Worm (Caenorhabditis elegans) whole organism, late embryonic: ENCODE data around the gene wdfy-3.

Experiments used
- T23F11.4 ChIP-seq: fragments of 200-800 bp; sonication (Bioruptor generic); optimal IDR thresholded peaks from 2 replicates; lab custom pipeline; 2018; ENCODE audit warnings: mild to moderate bottlenecking, missing genetic modification characterization, missing compliant biosample characterization
- ceh-19 ChIP-seq: fragments of 200-800 bp; sonication (Bioruptor generic); optimal IDR thresholded peaks from 2 replicates; lab custom pipeline; 2018; ENCODE audit warnings: mild to moderate bottlenecking, missing genetic modification characterization, missing compliant biosample characterization
- ceh-2 ChIP-seq: sonication (generic microtip); optimal IDR thresholded peaks from 2 replicates; lab custom pipeline; 2016; ENCODE audit warnings: missing genotype, missing genetic modification characterization, missing compliant biosample characterization
- ceh-22 ChIP-seq: sonication (generic microtip); optimal IDR thresholded peaks from 2 replicates; lab custom pipeline; 2017; ENCODE audit warnings: missing biosample characterization, missing genetic modification characterization
- ceh-24 ChIP-seq: sonication (generic microtip); optimal IDR thresholded peaks from 2 replicates; lab custom pipeline; 2016; ENCODE audit warnings: mild to moderate bottlenecking, missing genetic modification characterization, missing compliant biosample characterization
- ceh-30 ChIP-seq: fragments of 150-350 bp; optimal IDR thresholded peaks from 2 replicates; lab custom pipeline; 2014; ENCODE audit warnings: missing biosample characterization, missing genetic modification characterization
- ceh-31 ChIP-seq: sonication (generic microtip); optimal IDR thresholded peaks from 2 replicates; lab custom pipeline; 2016; ENCODE audit warnings: missing genetic modification characterization, missing compliant biosample characterization
- ceh-48 ChIP-seq: sonication (generic microtip); optimal IDR thresholded peaks from 2 replicates; lab custom pipeline; 2016; ENCODE audit warnings: missing genetic modification characterization, inconsistent platforms, missing compliant biosample characterization
- ceh-6 ChIP-seq: fragments of 200-800 bp; sonication (Bioruptor generic); optimal IDR thresholded peaks from 2 replicates; lab custom pipeline; 2018; ENCODE audit warnings: mild to moderate bottlenecking, missing genetic modification characterization, missing compliant biosample characterization
- ceh-9 ChIP-seq: sonication (generic microtip); optimal IDR thresholded peaks from 2 replicates; lab custom pipeline; 2016; ENCODE audit warnings: mild to moderate bottlenecking, missing genetic modification characterization, inconsistent platforms, missing compliant biosample characterization
- elt-2 ChIP-seq: sonication (generic microtip); optimal IDR thresholded peaks from 2 replicates; lab custom pipeline; 2016; ENCODE audit warnings: missing genetic modification reagents, missing genetic modification characterization, missing compliant biosample characterization
- ets-4 ChIP-seq: sonication (generic microtip); optimal IDR thresholded peaks from 2 replicates; lab custom pipeline; 2016; ENCODE audit warnings: missing genetic modification characterization, missing compliant biosample characterization
- eyg-1 ChIP-seq: sonication (generic microtip); optimal IDR thresholded peaks from 2 replicates; lab custom pipeline; 2016; ENCODE audit warnings: missing genotype, missing genetic modification characterization, missing compliant biosample characterization
- fkh-10 ChIP-seq: fragments of 150-350 bp; optimal IDR thresholded peaks from 2 replicates; lab custom pipeline; 2014; ENCODE audit warnings: missing biosample characterization, missing genetic modification reagents, missing genetic modification characterization
- fkh-6 ChIP-seq: sonication (generic microtip); optimal IDR thresholded peaks from 2 replicates; lab custom pipeline; 2016; ENCODE audit warnings: missing genetic modification characterization, missing compliant biosample characterization
- hlh-13 ChIP-seq: fragments of 200-800 bp; sonication (Bioruptor generic); optimal IDR thresholded peaks from 2 replicates; lab custom pipeline; 2018; ENCODE audit warnings: mild to moderate bottlenecking, missing genetic modification characterization, missing compliant biosample characterization
- hlh-30 ChIP-seq: sonication (generic microtip); optimal IDR thresholded peaks from 2 replicates; lab custom pipeline; 2017; ENCODE audit warnings: antibody characterized with exemption, missing genetic modification characterization, missing compliant biosample characterization; ENCODE audit not compliant: insufficient read depth
- hlh-6 ChIP-seq: sonication (generic microtip); optimal IDR thresholded peaks from 2 replicates; lab custom pipeline; 2016; ENCODE audit warnings: missing genotype, missing genetic modification characterization, missing compliant biosample characterization
- lim-6 ChIP-seq: sonication (generic microtip); optimal IDR thresholded peaks from 2 replicates; lab custom pipeline; 2016; ENCODE audit warnings: missing genetic modification characterization, missing compliant biosample characterization
- lin-11 ChIP-seq: fragments of 200-800 bp; sonication (Bioruptor generic); optimal IDR thresholded peaks from 2 replicates; lab custom pipeline; 2018; ENCODE audit warnings: mild to moderate bottlenecking, missing genetic modification characterization, missing compliant biosample characterization
- madf-2 ChIP-seq: sonication (generic microtip); optimal IDR thresholded peaks from 2 replicates; lab custom pipeline; 2017; ENCODE audit warnings: missing genetic modification characterization, missing compliant biosample characterization
- nfya-1 ChIP-seq: sonication (generic microtip); optimal IDR thresholded peaks from 2 replicates; lab custom pipeline; 2017; ENCODE audit warnings: missing genetic modification characterization, mild to moderate bottlenecking, missing compliant biosample characterization, antibody characterized with exemption, moderate library complexity
- nhr-11 ChIP-seq: fragments of 150-350 bp; optimal IDR thresholded peaks from 2 replicates; lab custom pipeline; 2014; ENCODE audit warnings: missing biosample characterization, missing genetic modification characterization
- npax-4 ChIP-seq: sonication (generic microtip); optimal IDR thresholded peaks from 2 replicates; lab custom pipeline; 2016; ENCODE audit warnings: missing genetic modification characterization, missing compliant biosample characterization
- pag-3 ChIP-seq: sonication (generic microtip); optimal IDR thresholded peaks from 2 replicates; lab custom pipeline; 2016; ENCODE audit warnings: missing compliant biosample characterization, missing genetic modification characterization, borderline replicate concordance
- pat-9 ChIP-seq: fragments of 200-800 bp; sonication (Bioruptor generic); optimal IDR thresholded peaks from 2 replicates; lab custom pipeline; 2018; ENCODE audit warnings: mild to moderate bottlenecking, missing genetic modification characterization, moderate library complexity, missing compliant biosample characterization
- pax-1 ChIP-seq: fragments of 150-350 bp; optimal IDR thresholded peaks from 2 replicates; lab custom pipeline; 2014; ENCODE audit warnings: missing biosample characterization, missing genetic modification characterization
- pqm-1 ChIP-seq: sonication (generic microtip); optimal IDR thresholded peaks from 2 replicates; lab custom pipeline; 2016; ENCODE audit warnings: missing genetic modification characterization, missing compliant biosample characterization
- pros-1 ChIP-seq: fragments of 150-350 bp; optimal IDR thresholded peaks from 2 replicates; lab custom pipeline; 2014; ENCODE audit warnings: missing biosample characterization, missing genetic modification reagents, missing genetic modification characterization
- ref-2 ChIP-seq: sonication (generic microtip); optimal IDR thresholded peaks from 2 replicates; lab custom pipeline; 2016; ENCODE audit warnings: missing genetic modification characterization, missing compliant biosample characterization
- rnt-1 ChIP-seq: sonication (generic microtip); optimal IDR thresholded peaks from 2 replicates; lab custom pipeline; 2016; ENCODE audit warnings: missing genetic modification characterization, missing compliant biosample characterization
- sox-2 ChIP-seq: fragments of 200-800 bp; sonication (Bioruptor generic); IDR thresholded peaks from 2 replicates; pipeline ENCODE4 v1.3.6; 2022; ENCODE audit warnings: missing genetic modification reagents, missing genetic modification characterization, missing compliant biosample characterization
- sox-4 ChIP-seq: sonication (generic microtip); optimal IDR thresholded peaks from 2 replicates; lab custom pipeline; 2017; ENCODE audit warnings: mild to moderate bottlenecking, missing genetic modification characterization, inconsistent platforms, missing compliant biosample characterization
- syd-9 ChIP-seq: sonication (generic microtip); optimal IDR thresholded peaks from 2 replicates; lab custom pipeline; 2016; ENCODE audit warnings: mild to moderate bottlenecking, missing genetic modification characterization, moderate library complexity, missing compliant biosample characterization
- unc-42 ChIP-seq: sonication (generic microtip); optimal IDR thresholded peaks from 2 replicates; lab custom pipeline; 2016; ENCODE audit warnings: missing genotype, missing genetic modification characterization, missing compliant biosample characterization
- unc-55 ChIP-seq: sonication (generic microtip); optimal IDR thresholded peaks from 2 replicates; lab custom pipeline; 2017; ENCODE audit warnings: missing biosample characterization, missing genetic modification reagents, missing genetic modification characterization
- zip-5 ChIP-seq: sonication (generic microtip); optimal IDR thresholded peaks from 2 replicates; lab custom pipeline; 2016; ENCODE audit warnings: missing genetic modification characterization, missing compliant biosample characterization
- ztf-16 ChIP-seq: sonication (generic microtip); optimal IDR thresholded peaks from 2 replicates; lab custom pipeline; 2017; ENCODE audit warnings: missing genetic modification characterization, missing compliant biosample characterization

Gene wdfy-3

ce11 chrIV:12711644-12712043 lies 58.4 kb downstream of the wdfy-3 start, which contains the start of gene C27D8.3:
C27D8.3 (minus strand) TSS chrIV:12711744.
- TF ChIP-seq unc-42 (no peak), ceh-31 (tag; lab: Kevin White, UChicago) (no peak), madf-2 (tag; lab: Kevin White, UChicago) (no peak), zip-5 (tag; lab: Kevin White, UChicago) (no peak), syd-9 (no peak), ets-4 (tag; lab: Kevin White, UChicago) (no peak), npax-4 (tag; lab: Kevin White, UChicago) (no peak), ceh-48 (tag; lab: Kevin White, UChicago) (no peak), fkh-6 (tag; lab: Kevin White, UChicago) (no peak), hlh-6 (tag; lab: Kevin White, UChicago) (no peak)

ce11 chrIV:12715947-12716382 lies 62.8 kb downstream of the wdfy-3 start:
- TF ChIP-seq lin-11 (tag; lab: Kevin White, UChicago), result no peak
- TF ChIP-seq hlh-30 (tag; lab: Kevin White, UChicago), result peak; percentile 51
- no peak for TF ChIP-seq sox-4 (tag; lab: Kevin White, UChicago)
- peak; percentile 43 for TF ChIP-seq elt-2
- TF ChIP-seq rnt-1 (tag; lab: Kevin White, UChicago), result no peak
- no peak for TF ChIP-seq fkh-6 (tag; lab: Kevin White, UChicago)
- TF ChIP-seq ceh-24 (tag; lab: Kevin White, UChicago), result no peak
- no peak for TF ChIP-seq pax-1
- no peak for TF ChIP-seq sox-2

- TF ChIP-seq unc-55 (GFP tag; lab: Kevin White, UChicago), result no peak
- no peak for TF ChIP-seq nhr-11
- TF ChIP-seq pag-3 (tag; lab: Kevin White, UChicago), result no peak
- no peak for TF ChIP-seq ztf-16 (tag; lab: Kevin White, UChicago)
- no peak for TF ChIP-seq T23F11.4
- TF ChIP-seq zip-5 (tag; lab: Kevin White, UChicago), result no peak
- no peak for TF ChIP-seq fkh-10 (GFP tag; lab: Kevin White, UChicago)
- no peak for TF ChIP-seq ceh-19 (GFP tag; lab: Kevin White, UChicago)
- TF ChIP-seq pros-1 (tag; lab: Kevin White, UChicago), result no peak
- no peak for TF ChIP-seq lin-11 (tag; lab: Kevin White, UChicago)
- TF ChIP-seq lim-6 (tag; lab: Kevin White, UChicago), result no peak
- TF ChIP-seq madf-2 (tag; lab: Kevin White, UChicago), result no peak
- TF ChIP-seq ceh-2 (tag; lab: Kevin White, UChicago), result no peak
- no peak for TF ChIP-seq nfya-1
- no peak for TF ChIP-seq ceh-6
- no peak for TF ChIP-seq ceh-24 (tag; lab: Kevin White, UChicago)
- no peak for TF ChIP-seq elt-2
- TF ChIP-seq syd-9, result no peak
- TF ChIP-seq sox-4 (tag; lab: Kevin White, UChicago), result no peak
- no peak for TF ChIP-seq ceh-9 (tag; lab: Kevin White, UChicago)
- TF ChIP-seq, all 69 proteins: peak for 0
Observed at ce11 chrIV:12717531-12717930, 64.3 kb downstream of the wdfy-3 start, which contains the start of gene C27D8.1. C27D8.1 (plus strand) TSS chrIV:12717831.

ce11 chrIV:12719664-12720063 lies 66.5 kb downstream of the wdfy-3 start, which contains the start of gene idpp-7:
idpp-7 (plus strand) TSS chrIV:12719964.
- no peak for TF ChIP-seq ceh-22 (tag; lab: Kevin White, UChicago)
- no peak for TF ChIP-seq ets-4 (tag; lab: Kevin White, UChicago)
- no peak for TF ChIP-seq lim-6 (tag; lab: Kevin White, UChicago)
- TF ChIP-seq pqm-1 (tag; lab: Kevin White, UChicago), result no peak
- TF ChIP-seq hlh-6 (tag; lab: Kevin White, UChicago), result no peak
- TF ChIP-seq T23F11.4, result no peak
- TF ChIP-seq pat-9 (tag; lab: Kevin White, UChicago), result no peak
- no peak for TF ChIP-seq ceh-30
- no peak for TF ChIP-seq ref-2
- TF ChIP-seq lin-11 (tag; lab: Kevin White, UChicago), result no peak
- TF ChIP-seq eyg-1 (tag; lab: Kevin White, UChicago), result no peak
- TF ChIP-seq hlh-13 (GFP tag; lab: Kevin White, UChicago), result no peak
- TF ChIP-seq ceh-19 (GFP tag; lab: Kevin White, UChicago), result no peak
- TF ChIP-seq unc-55 (GFP tag; lab: Kevin White, UChicago), result no peak
